Fruit fly (Drosophila melanogaster): ENCODE results near the gene CG12725.
A peak's percentile ranks its signal among the peaks of the same experiment; 100 is the strongest.

CG12725 gene

DNA sequence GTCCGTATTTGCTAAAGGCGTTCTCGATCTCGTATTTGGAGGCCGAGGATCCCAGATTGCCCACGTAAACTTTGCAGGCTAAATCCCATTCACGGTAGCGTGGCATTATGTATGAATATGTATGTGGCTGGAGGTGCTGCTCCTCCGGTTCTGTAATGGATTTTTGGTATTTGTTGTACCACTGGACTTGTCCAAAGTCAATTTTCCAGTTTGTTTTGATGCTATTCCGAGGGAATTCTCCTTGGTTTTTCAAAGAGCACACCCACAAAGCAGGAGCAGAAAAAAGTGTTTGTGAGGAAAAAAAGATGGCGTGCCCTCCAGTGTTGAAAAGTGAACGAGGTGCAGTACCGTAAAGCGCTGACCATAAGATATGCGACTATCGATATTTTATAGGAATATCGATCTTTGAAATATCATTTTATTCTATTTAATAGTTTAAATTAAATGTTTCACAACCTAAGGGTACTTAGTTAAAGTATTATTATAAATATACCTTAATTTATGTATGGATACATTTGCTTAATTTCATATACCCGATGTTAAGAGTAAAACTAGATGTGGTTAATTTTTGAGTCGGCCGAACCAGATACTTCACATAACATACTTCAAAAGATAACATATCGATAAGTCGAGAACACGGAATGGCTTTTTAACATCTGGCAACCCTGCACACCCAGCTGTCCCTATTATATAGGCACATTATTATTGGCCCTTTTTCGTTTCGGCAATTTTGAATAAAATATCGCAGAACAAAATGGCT is 17.9 kb downstream of the CG12725 start, which contains the start of the genes Rbp1-like and Tim9a (continued):
- TF ChIP-seq Mad (GFP tag; optimal IDR thresholded peaks at IDR 0.05) (peak; percentile 15), CG6765 (GFP tag; optimal IDR thresholded peaks at IDR 0.05) (no peak), run (tag; optimal IDR thresholded peaks at IDR 0.05) (no peak), danr (GFP tag; IDR thresholded peaks at IDR 0.05) (no peak), pan (optimal IDR thresholded peaks at IDR 0.05) (no peak), pan (GFP tag; optimal IDR thresholded peaks at IDR 0.05 in 1 of 2, IDR thresholded peaks at IDR 0.05 in 1 of 2) (no peak), CG14710 (tag; optimal IDR thresholded peaks at IDR 0.05) (peak; percentile 83), GATAe (GFP tag; conservative IDR thresholded peaks at IDR 0.05) (no peak), odd (GFP tag; optimal IDR thresholded peaks at IDR 0.05) (no peak), NfI (GFP tag; optimal IDR thresholded peaks at IDR 0.05) (peak; percentile 41), CG33557 (GFP tag; optimal IDR thresholded peaks at IDR 0.05) (peak; percentile 17), insv (GFP tag; optimal IDR thresholded peaks at IDR 0.05) (no peak), CG3838 (GFP tag; optimal IDR thresholded peaks at IDR 0.05) (no peak), gfzf (GFP tag; optimal IDR thresholded peaks at IDR 0.05) (no peak), CG3995 (GFP tag; optimal IDR thresholded peaks at IDR 0.05) (peak; percentile 74), CG1529 (GFP tag; optimal IDR thresholded peaks at IDR 0.05) (no peak), pros (GFP tag; optimal IDR thresholded peaks at IDR 0.05) (no peak), lmd (GFP tag; IDR thresholded peaks at IDR 0.05) (no peak), CG11560 (tag; IDR thresholded peaks at IDR 0.05) (no peak), CG14441 (GFP tag; IDR thresholded peaks at IDR 0.05) (no peak), dati (GFP tag; IDR thresholded peaks at IDR 0.05) (no peak), tup (GFP tag; optimal IDR thresholded peaks at IDR 0.05) (no peak), cg (GFP tag; optimal IDR thresholded peaks at IDR 0.05) (no peak), Gsc (GFP tag; IDR thresholded peaks at IDR 0.05) (no peak), CG18764 (GFP tag; optimal IDR thresholded peaks at IDR 0.05) (peak; percentile 26), Optix (GFP tag; IDR thresholded peaks at IDR 0.05) (no peak), dm (GFP tag; optimal IDR thresholded peaks at IDR 0.05) (no peak), dimm (GFP tag; IDR thresholded peaks at IDR 0.05) (no peak), CG1602 (GFP tag; optimal IDR thresholded peaks at IDR 0.05) (peak; percentile 16), Tbp (GFP tag; optimal IDR thresholded peaks at IDR 0.05) (peak; percentile 34), Xrp1 (GFP tag; IDR thresholded peaks at IDR 0.05) (no peak), Hmx (GFP tag; optimal IDR thresholded peaks at IDR 0.05) (no peak), CG17568 (GFP tag; optimal IDR thresholded peaks at IDR 0.05) (no peak), Kr (GFP tag; optimal IDR thresholded peaks at IDR 0.05) (no peak), CG30403 (GFP tag; optimal IDR thresholded peaks at IDR 0.05) (peak; percentile 61), Blimp-1 (GFP tag; optimal IDR thresholded peaks at IDR 0.05) (no peak), CG11085 (GFP tag; IDR thresholded peaks at IDR 0.05) (no peak), CG2875 (GFP tag; optimal IDR thresholded peaks at IDR 0.05) (no peak), br (optimal IDR thresholded peaks at IDR 0.05) (no peak), CkIIα-i1 (GFP tag; IDR thresholded peaks at IDR 0.05) (no peak), Lim3 (GFP tag; IDR thresholded peaks at IDR 0.05) (no peak), ERR (GFP tag; optimal IDR thresholded peaks at IDR 0.05) (no peak), slbo (GFP tag; IDR thresholded peaks at IDR 0.05) (peak; percentile 48), lilli (GFP tag; optimal IDR thresholded peaks at IDR 0.05) (peak; percentile 11), slou (GFP tag; optimal IDR thresholded peaks at IDR 0.05) (peak; percentile 29), CG13775 (GFP tag; optimal IDR thresholded peaks at IDR 0.05) (peak; percentile 41), gcm2 (GFP tag; optimal IDR thresholded peaks at IDR 0.05) (no peak), CG9876 (GFP tag; optimal IDR thresholded peaks at IDR 0.05) (no peak), seq (GFP tag; IDR thresholded peaks at IDR 0.05) (no peak), gt (GFP tag; IDR thresholded peaks at IDR 0.05) (no peak), Antp (GFP tag; optimal IDR thresholded peaks at IDR 0.05) (no peak), ken (GFP tag; IDR thresholded peaks at IDR 0.05) (no peak)
